Fruit fly (Drosophila melanogaster) whole organism, embryonic: ENCODE data around the gene Rab3-GAP.

Experiments
- Adf1 ChIP-seq: fragments of 200-800 bp; sonication (Bioruptor generic); IDR thresholded peaks from 2 replicates; pipeline ENCODE4 v1.3.6; 2022; ENCODE audit warnings: missing biosample characterization, missing genetic modification characterization
- Bteb2 ChIP-seq: fragments of 200-800 bp; sonication (Bioruptor generic); optimal IDR thresholded peaks from 2 replicates; lab custom pipeline; 2016; ENCODE audit warnings: missing biosample characterization, missing genetic modification characterization
- CG11247 ChIP-seq: fragments of 200-800 bp; sonication (Bioruptor generic); IDR thresholded peaks from 2 replicates; pipeline ENCODE4 v1.3.6; 2022; ENCODE audit warnings: missing biosample characterization, missing genetic modification characterization
- CG11398 ChIP-seq: fragments of 200-800 bp; sonication (Bioruptor generic); optimal IDR thresholded peaks from 2 replicates; lab custom pipeline; 2016; ENCODE audit warnings: missing biosample characterization, missing genetic modification characterization
- CG11504 ChIP-seq: fragments of 200-800 bp; sonication (Bioruptor generic); optimal IDR thresholded peaks from 3 replicates; lab custom pipeline; 2019; ENCODE audit warnings: missing biosample characterization, mild to moderate bottlenecking, missing genetic modification characterization, moderate library complexity
- CG11560 ChIP-seq: fragments of 200-800 bp; sonication (Bioruptor generic); IDR thresholded peaks from 3 replicates; pipeline ENCODE4 v1.3.6; 2022; ENCODE audit warnings: missing biosample characterization, missing genetic modification characterization
- CG11696 ChIP-seq: fragments of 200-800 bp; sonication (Bioruptor generic); IDR thresholded peaks from 2 replicates; pipeline ENCODE4 v1.3.6; 2022; ENCODE audit warnings: missing biosample characterization, missing genetic modification characterization
- CG12942 ChIP-seq: fragments of 200-800 bp; sonication (Bioruptor generic); optimal IDR thresholded peaks from 3 replicates; lab custom pipeline; 2016; ENCODE audit warnings: missing biosample characterization, missing genetic modification characterization
- CG15514 ChIP-seq: fragments of 200-800 bp; sonication (Bioruptor generic); optimal IDR thresholded peaks from 3 replicates; lab custom pipeline; 2017; ENCODE audit warnings: missing biosample characterization, missing genetic modification characterization, mild to moderate bottlenecking, moderate library complexity, missing genetic modification reagents
- CG17186 ChIP-seq: fragments of 200-800 bp; sonication (Bioruptor generic); optimal IDR thresholded peaks from 3 replicates; lab custom pipeline; 2017; ENCODE audit warnings: missing biosample characterization, missing genetic modification reagents, missing genetic modification characterization
- CG1832 ChIP-seq: fragments of 200-800 bp; sonication (Bioruptor generic); optimal IDR thresholded peaks from 2 replicates; lab custom pipeline; 2017; ENCODE audit warnings: missing biosample characterization, mild to moderate bottlenecking, missing genetic modification characterization, inconsistent platforms
- CG18619 ChIP-seq: fragments of 200-800 bp; sonication (Bioruptor generic); optimal IDR thresholded peaks from 3 replicates; lab custom pipeline; 2017; ENCODE audit warnings: missing biosample characterization, mild to moderate bottlenecking, missing genetic modification characterization
- CG3838 ChIP-seq: fragments of 200-800 bp; sonication (Bioruptor generic); optimal IDR thresholded peaks from 3 replicates; lab custom pipeline; 2016; ENCODE audit warnings: missing biosample characterization, missing genetic modification characterization
- CG6854 ChIP-seq: fragments of 200-800 bp; sonication (Bioruptor generic); optimal IDR thresholded peaks from 3 replicates; lab custom pipeline; 2017; ENCODE audit warnings: missing biosample characterization, mild to moderate bottlenecking, missing genetic modification characterization
- CG9215 ChIP-seq: fragments of 200-800 bp; sonication (Bioruptor generic); IDR thresholded peaks from 2 replicates; pipeline ENCODE4 v1.3.6; 2022; ENCODE audit warnings: missing biosample characterization, missing genetic modification characterization
- CG9797 ChIP-seq: fragments of 200-800 bp; sonication (Bioruptor generic); optimal IDR thresholded peaks from 3 replicates; lab custom pipeline; 2018; ENCODE audit warnings: missing biosample characterization, mild to moderate bottlenecking, missing genetic modification characterization
- CG9876 ChIP-seq: fragments of 200-800 bp; sonication (Bioruptor generic); optimal IDR thresholded peaks from 2 replicates; lab custom pipeline; 2016; ENCODE audit warnings: missing biosample characterization, missing genetic modification characterization
- H15 ChIP-seq: fragments of 200-800 bp; sonication (Bioruptor generic); IDR thresholded peaks from 3 replicates; pipeline ENCODE4 v1.3.6; 2022; ENCODE audit warnings: missing biosample characterization, missing genetic modification characterization
- Hand ChIP-seq: fragments of 200-800 bp; sonication (Bioruptor generic); optimal IDR thresholded peaks from 2 replicates; lab custom pipeline; 2017; ENCODE audit warnings: mild to moderate bottlenecking, missing biosample characterization, missing genetic modification reagents, missing genetic modification characterization
- HmgD ChIP-seq: fragments of 200-800 bp; sonication (Bioruptor generic); optimal IDR thresholded peaks from 3 replicates; lab custom pipeline; 2016; ENCODE audit warnings: missing biosample characterization, missing genetic modification characterization
- Hr3 ChIP-seq: fragments of 200-800 bp; sonication (Bioruptor generic); optimal IDR thresholded peaks from 3 replicates; lab custom pipeline; 2016; ENCODE audit warnings: missing biosample characterization, missing genetic modification characterization
- Jarid2 ChIP-seq: fragments of 200-800 bp; sonication (Bioruptor generic); optimal IDR thresholded peaks from 3 replicates; lab custom pipeline; 2017; ENCODE audit warnings: mild to moderate bottlenecking, missing biosample characterization, missing genetic modification reagents, missing genetic modification characterization
- MTF-1 ChIP-seq: fragments of 200-800 bp; sonication (Bioruptor generic); optimal IDR thresholded peaks from 2 replicates; lab custom pipeline; 2018; ENCODE audit warnings: missing biosample characterization, mild to moderate bottlenecking, missing genetic modification characterization, borderline replicate concordance
- Oaz ChIP-seq: fragments of 200-800 bp; sonication (Bioruptor generic); IDR thresholded peaks from 2 replicates; pipeline ENCODE4 v1.3.6; 2022; ENCODE audit warnings: missing biosample characterization, missing genetic modification characterization
- Rfx ChIP-seq: fragments of 200-800 bp; sonication (Bioruptor generic); IDR thresholded peaks from 2 replicates; pipeline ENCODE4 v1.3.6; 2022; ENCODE audit warnings: missing biosample characterization, missing genetic modification characterization
- Sox102F ChIP-seq: fragments of 200-800 bp; sonication (Bioruptor generic); optimal IDR thresholded peaks from 2 replicates; lab custom pipeline; 2018; ENCODE audit warnings: missing biosample characterization, mild to moderate bottlenecking, missing genetic modification characterization, moderate library complexity
- Taf1 ChIP-seq: fragments of 200-800 bp; sonication (Bioruptor generic); IDR thresholded peaks from 2 replicates; pipeline ENCODE4 v1.3.6; 2022; ENCODE audit warnings: missing biosample characterization, missing genetic modification characterization
- ato ChIP-seq: fragments of 200-800 bp; sonication (Bioruptor generic); IDR thresholded peaks from 2 replicates; pipeline ENCODE4 v1.3.6; 2022; ENCODE audit warnings: missing biosample characterization, missing genetic modification characterization; ENCODE audit not compliant: partially characterized antibody
- bigmax ChIP-seq: fragments of 200-800 bp; sonication (Bioruptor generic); optimal IDR thresholded peaks from 2 replicates; lab custom pipeline; 2018; ENCODE audit warnings: missing biosample characterization, mild to moderate bottlenecking, missing genetic modification characterization
- btn ChIP-seq: fragments of 200-800 bp; sonication (Bioruptor generic); optimal IDR thresholded peaks from 2 replicates; lab custom pipeline; 2016; ENCODE audit warnings: missing biosample characterization, missing genetic modification characterization
- cad ChIP-seq: fragments of >200 bp; optimal IDR thresholded peaks from 2 replicates; lab custom pipeline; 2017; ENCODE audit warnings: missing biosample characterization, missing genetic modification characterization
- cg ChIP-seq: fragments of 200-800 bp; sonication (Bioruptor generic); optimal IDR thresholded peaks from 3 replicates; lab custom pipeline; 2019; ENCODE audit warnings: missing biosample characterization, mild to moderate bottlenecking, missing genetic modification characterization, moderate library complexity
- crp ChIP-seq, 2 experiments: fragments of 200-800 bp; sonication (Bioruptor generic); optimal IDR thresholded peaks; 2 replicates in 1 of 2; 3 replicates in 1 of 2; lab custom pipeline; 2017; ENCODE audit warnings: missing biosample characterization in 2 of 2, missing genetic modification characterization in 2 of 2, mild to moderate bottlenecking in 1 of 2, moderate library complexity in 1 of 2
- da ChIP-seq: fragments of 200-800 bp; sonication (Bioruptor generic); optimal IDR thresholded peaks from 2 replicates; lab custom pipeline; 2016; ENCODE audit warnings: missing biosample characterization, missing genetic modification characterization
- dimm ChIP-seq: fragments of 200-800 bp; sonication (Bioruptor generic); IDR thresholded peaks from 2 replicates; pipeline ENCODE4 v1.3.6; 2022; ENCODE audit warnings: missing biosample characterization, missing genetic modification characterization
- fd102C ChIP-seq: fragments of 200-800 bp; sonication (Bioruptor generic); optimal IDR thresholded peaks from 2 replicates; lab custom pipeline; 2018; ENCODE audit warnings: missing biosample characterization, mild to moderate bottlenecking, missing genetic modification characterization, moderate library complexity
- fu2 ChIP-seq: fragments of 200-800 bp; sonication (Bioruptor generic); optimal IDR thresholded peaks from 2 replicates; lab custom pipeline; 2016; ENCODE audit warnings: missing biosample characterization, missing genetic modification characterization
- hkb ChIP-seq, 2 experiments: fragments of 200-800 bp in 1 of 2; fragments of >200 bp in 1 of 2; sonication (Bioruptor generic) in 1 of 2; IDR thresholded peaks in 1 of 2; optimal IDR thresholded peaks in 1 of 2; 2 replicates each; pipeline versions ENCODE4 v1.3.6 to Lab custom; 2017 to 2022; ENCODE audit warnings: missing biosample characterization in 1 of 2, missing genetic modification characterization in 1 of 2
- hth ChIP-seq: fragments of >200 bp; optimal IDR thresholded peaks from 2 replicates; lab custom pipeline; 2017; ENCODE audit warnings: inconsistent platforms
- luna ChIP-seq: fragments of 200-800 bp; sonication (Bioruptor generic); optimal IDR thresholded peaks from 2 replicates; lab custom pipeline; 2016; ENCODE audit warnings: missing biosample characterization, missing genetic modification characterization
- salm ChIP-seq: fragments of 200-800 bp; sonication (Bioruptor generic); optimal IDR thresholded peaks from 2 replicates; lab custom pipeline; 2018; ENCODE audit warnings: missing biosample characterization, mild to moderate bottlenecking, missing genetic modification characterization
- schlank ChIP-seq: fragments of 200-800 bp; sonication (Bioruptor generic); optimal IDR thresholded peaks from 2 replicates; lab custom pipeline; 2018; ENCODE audit warnings: missing biosample characterization, mild to moderate bottlenecking, missing genetic modification characterization
- scrt ChIP-seq: fragments of 200-800 bp; sonication (Bioruptor generic); optimal IDR thresholded peaks from 2 replicates; lab custom pipeline; 2018; ENCODE audit warnings: missing biosample characterization, mild to moderate bottlenecking, missing genetic modification characterization, moderate library complexity
- sim ChIP-seq: fragments of 200-800 bp; sonication (Bioruptor generic); IDR thresholded peaks from 2 replicates; pipeline ENCODE4 v1.3.6; 2022; ENCODE audit warnings: missing biosample characterization, missing genetic modification characterization
- stc ChIP-seq: fragments of 200-800 bp; sonication (Bioruptor generic); IDR thresholded peaks from 2 replicates; pipeline ENCODE4 v1.3.6; 2022; ENCODE audit warnings: missing biosample characterization, missing genetic modification characterization
- tio ChIP-seq: fragments of 200-800 bp; sonication (Bioruptor generic); optimal IDR thresholded peaks from 2 replicates; lab custom pipeline; 2017; ENCODE audit warnings: missing biosample characterization, missing genetic modification characterization, inconsistent platforms
- tup ChIP-seq: fragments of 200-800 bp; sonication (Bioruptor generic); optimal IDR thresholded peaks from 2 replicates; lab custom pipeline; 2016; ENCODE audit warnings: missing biosample characterization, mild to moderate bottlenecking, missing genetic modification characterization, moderate library complexity
- wek ChIP-seq: fragments of 200-800 bp; sonication (Bioruptor generic); optimal IDR thresholded peaks from 3 replicates; lab custom pipeline; 2018; ENCODE audit warnings: missing biosample characterization, mild to moderate bottlenecking, missing genetic modification characterization, moderate library complexity
- zen2 ChIP-seq: fragments of 200-800 bp; sonication (Bioruptor generic); IDR thresholded peaks from 3 replicates; pipeline ENCODE4 v1.3.6; 2022; ENCODE audit warnings: missing biosample characterization, missing genetic modification characterization; ENCODE audit not compliant: partially characterized antibody

Gene Rab3-GAP

dm6 chr2L:12044613-12045350 lies 18.2 kb downstream of the Rab3-GAP start, which contains the start of gene CG6785 (continued):
- peak in 1 of 2 experiments; percentile 50 for TF ChIP-seq crp (GFP tag; optimal IDR thresholded peaks at IDR 0.05; lab: Kevin White, UChicago)
- peak; percentile 42; the same call in 1 of the 2 replicates for TF ChIP-seq Rfx
- peak; percentile 51 for TF ChIP-seq Jarid2 (GFP tag; lab: Kevin White, UChicago)
- TF ChIP-seq tio (GFP tag; lab: Kevin White, UChicago), result no peak
- TF ChIP-seq cad (GFP tag; lab: Kevin White, UChicago), result no peak
- peak; percentile 28 for TF ChIP-seq luna (GFP tag; lab: Kevin White, UChicago)
- peak; percentile 18; the same call in 1 of the 2 replicates for TF ChIP-seq Adf1 (GFP tag; lab: Robert Waterston, UW)
- peak; percentile 88 for TF ChIP-seq CG18619
- TF ChIP-seq CG9215 (GFP tag; lab: Robert Waterston, UW), result no peak
- TF ChIP-seq CG17186, result peak; percentile 66
- peak; percentile 42; the same call in 1 of the 2 replicates for TF ChIP-seq stc (GFP tag; lab: Robert Waterston, UW)
- peak; percentile 70 for TF ChIP-seq fd102C (GFP tag; lab: Kevin White, UChicago)
- TF ChIP-seq CG1832, result no peak
- peak; percentile 30; the same call in 1 of the 2 replicates for TF ChIP-seq CG11247 (GFP tag; lab: Robert Waterston, UW)
- peak; percentile 87 for TF ChIP-seq CG6854 (GFP tag; lab: Kevin White, UChicago)
- TF ChIP-seq schlank (tag; lab: Kevin White, UChicago), result peak; percentile 84
- TF ChIP-seq CG9797 (GFP tag; lab: Kevin White, UChicago), result no peak
- TF ChIP-seq CG15514 (GFP tag; lab: Kevin White, UChicago), result peak; percentile 86
- TF ChIP-seq H15 (GFP tag; lab: Robert Waterston, UW), result no peak
- TF ChIP-seq fu2 (GFP tag; lab: Kevin White, UChicago), result no peak
- peak; percentile 80 for TF ChIP-seq Sox102F (GFP tag; lab: Kevin White, UChicago)
- TF ChIP-seq wek (GFP tag; lab: Kevin White, UChicago), result peak; percentile 97
- TF ChIP-seq scrt, result peak; percentile 74
- TF ChIP-seq Hr3 (GFP tag; lab: Kevin White, UChicago), result peak; percentile 37
- TF ChIP-seq zen2 (GFP tag; lab: Robert Waterston, UW), result no peak
- peak; percentile 65 for TF ChIP-seq btn (GFP tag; lab: Kevin White, UChicago)
- TF ChIP-seq tup, result peak; percentile 66
- TF ChIP-seq Taf1, result no peak
- TF ChIP-seq bigmax (GFP tag; lab: Kevin White, UChicago), result peak; percentile 52
- TF ChIP-seq CG11696 (GFP tag; lab: Robert Waterston, UW), result no peak
- no peak for TF ChIP-seq Oaz
- no peak for TF ChIP-seq hth (lab: Kevin White, UChicago)
- TF ChIP-seq dimm (GFP tag; lab: Robert Waterston, UW), result no peak
- no peak for TF ChIP-seq CG11560
- peak; percentile 64 for TF ChIP-seq da (GFP tag; lab: Kevin White, UChicago)
- no peak for TF ChIP-seq ato (GFP tag; lab: Robert Waterston, UW)
- peak; percentile 84 for TF ChIP-seq CG12942 (GFP tag; lab: Kevin White, UChicago)
- TF ChIP-seq CG11504 (tag; lab: Kevin White, UChicago), result peak; percentile 80
- TF ChIP-seq Hand (GFP tag; lab: Kevin White, UChicago), result peak; percentile 78
- TF ChIP-seq cg, result peak; percentile 43
- TF ChIP-seq CG11398 (GFP tag; lab: Kevin White, UChicago), result peak; percentile 94
- TF ChIP-seq sim (GFP tag; lab: Robert Waterston, UW), result peak; percentile 75
- peak; percentile 86 for TF ChIP-seq salm (tag; lab: Kevin White, UChicago)
- peak; percentile 18 for TF ChIP-seq HmgD (GFP tag; lab: Kevin White, UChicago)
- TF ChIP-seq CG9876 (GFP tag; lab: Kevin White, UChicago), result peak; percentile 63
- peak; percentile 45 for TF ChIP-seq CG3838 (GFP tag; lab: Kevin White, UChicago)
- TF ChIP-seq hkb (optimal IDR thresholded peaks at IDR 0.05; lab: Kevin White, UChicago), result no peak
- peak; percentile 82 for TF ChIP-seq hkb (GFP tag; IDR thresholded peaks at IDR 0.05; lab: Robert Waterston, UW)
- TF ChIP-seq MTF-1 (GFP tag; lab: Kevin White, UChicago), result peak; percentile 92
- TF ChIP-seq Bteb2 (GFP tag; lab: Kevin White, UChicago), result peak; percentile 81
